1 fruit fly cellular context compared by ENCODE assay signal in the genomic region with DNA sequence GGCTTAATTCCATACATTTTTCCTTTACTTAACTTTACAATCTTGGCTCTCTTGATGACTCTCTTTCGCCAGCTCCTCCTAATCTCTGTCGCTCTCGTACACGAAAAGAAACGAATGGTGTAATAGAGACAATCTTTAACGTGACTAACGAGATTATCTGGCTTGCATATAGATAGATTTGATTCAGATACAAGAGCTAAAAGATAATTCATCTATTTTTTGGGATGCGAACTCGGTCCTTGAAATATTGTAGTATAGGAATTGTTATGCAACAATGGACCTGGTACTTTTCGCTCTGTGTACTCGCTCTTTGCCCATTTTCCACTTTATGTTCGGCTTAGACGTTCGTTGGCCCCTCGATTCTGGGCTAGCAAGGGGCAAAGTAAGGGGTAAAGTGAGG.
TF ChIP-seq lines count a peak whose summit lies in the region.

No protein-coding gene starts in this region.

TF ChIP-seq in whole organism, embryonic, 481 proteins besides CTCF, POLR2A, EP300 and RAD21 (continued from another document and continues in another):
- TF ChIP-seq zf30C (GFP tag; optimal IDR thresholded peaks at IDR 0.05; lab: Kevin White, UChicago) (peak; percentile 83), dati (GFP tag; IDR thresholded peaks at IDR 0.05; lab: Robert Waterston, UW) (0 out of 2 replicates have a peak, but pooled peaks have one; percentile 38), jigr1 (GFP tag; IDR thresholded peaks at IDR 0.05; lab: Robert Waterston, UW) (peak; percentile 25; the same call in 1 of the 3 replicates), Hmr (GFP tag; optimal IDR thresholded peaks at IDR 0.05; lab: Kevin White, UChicago) (peak; percentile 86), CG32767 (GFP tag; IDR thresholded peaks at IDR 0.05; lab: Robert Waterston, UW) (0 out of 2 replicates have a peak, but pooled peaks have one; percentile 46), CG14667 (GFP tag; IDR thresholded peaks at IDR 0.05; lab: Robert Waterston, UW) (peak; percentile 44; the same call in 1 of the 2 replicates), wdn (GFP tag; IDR thresholded peaks at IDR 0.05; lab: Robert Waterston, UW) (peak; percentile 75), B-H2 (GFP tag; optimal IDR thresholded peaks at IDR 0.05; lab: Kevin White, UChicago) (peak; percentile 13), gsb (GFP tag; IDR thresholded peaks at IDR 0.05; lab: Robert Waterston, UW) (no peak), D19B (GFP tag; optimal IDR thresholded peaks at IDR 0.05; lab: Kevin White, UChicago) (peak; percentile 45), CG11695 (GFP tag; IDR thresholded peaks at IDR 0.05; lab: Robert Waterston, UW) (peak; percentile 80), Deaf1 (tag; optimal IDR thresholded peaks at IDR 0.05; lab: Kevin White, UChicago) (peak; percentile 80), ranshi (GFP tag; IDR thresholded peaks at IDR 0.05; lab: Robert Waterston, UW) (peak; percentile 48; the same call in 1 of the 2 replicates), CG15073 (GFP tag; optimal IDR thresholded peaks at IDR 0.05; lab: Kevin White, UChicago) (peak; percentile 4), CG4820 (GFP tag; optimal IDR thresholded peaks at IDR 0.05; lab: Kevin White, UChicago) (peak; percentile 55), Awh (GFP tag; IDR thresholded peaks at IDR 0.05; lab: Robert Waterston, UW) (peak; percentile 71), CG7357 (GFP tag; IDR thresholded peaks at IDR 0.05; lab: Robert Waterston, UW) (peak; percentile 30; the same call in 1 of the 3 replicates), CkIIα-i1 (GFP tag; IDR thresholded peaks at IDR 0.05; lab: Robert Waterston, UW) (no peak), z (GFP tag; IDR thresholded peaks at IDR 0.05; lab: Robert Waterston, UW) (no peak), wor (GFP tag; IDR thresholded peaks at IDR 0.05; lab: Robert Waterston, UW) (no peak; the same call in 1 of the 2 replicates), Tbp (GFP tag; optimal IDR thresholded peaks at IDR 0.05; lab: Kevin White, UChicago) (no peak), CG34224 (GFP tag; IDR thresholded peaks at IDR 0.05; lab: Robert Waterston, UW; ENCODE audit: partially characterized antibody) (no peak), Dip2 (GFP tag; IDR thresholded peaks at IDR 0.05; lab: Robert Waterston, UW) (no peak), oc (tag; optimal IDR thresholded peaks at IDR 0.05; lab: Kevin White, UChicago) (peak; percentile 87), CG18599 (GFP tag; optimal IDR thresholded peaks at IDR 0.05; lab: Kevin White, UChicago) (peak; percentile 91), Hr51 (GFP tag; optimal IDR thresholded peaks at IDR 0.05; lab: Kevin White, UChicago) (peak; percentile 61 to 85), Asciz (GFP tag; optimal IDR thresholded peaks at IDR 0.05; lab: Kevin White, UChicago) (peak; percentile 24), eyg (GFP tag; optimal IDR thresholded peaks at IDR 0.05; lab: Kevin White, UChicago) (peak; percentile 69), HHEX (GFP tag; optimal IDR thresholded peaks at IDR 0.05; lab: Kevin White, UChicago) (peak; percentile 80), chm (GFP tag; IDR thresholded peaks at IDR 0.05; lab: Robert Waterston, UW) (peak; percentile 77; the same call in 1 of the 2 replicates), ATbp (GFP tag; optimal IDR thresholded peaks at IDR 0.05; lab: Kevin White, UChicago) (peak; percentile 82), TFAM (GFP tag; optimal IDR thresholded peaks at IDR 0.05; lab: Kevin White, UChicago) (peak; percentile 24), CG6854 (GFP tag; optimal IDR thresholded peaks at IDR 0.05; lab: Kevin White, UChicago) (peak; percentile 67), NfI (GFP tag; optimal IDR thresholded peaks at IDR 0.05; lab: Kevin White, UChicago) (peak; percentile 72), MTF-1 (GFP tag; optimal IDR thresholded peaks at IDR 0.05; lab: Kevin White, UChicago; ENCODE audit: borderline replicate concordance) (peak; percentile 19), ara (GFP tag; IDR thresholded peaks at IDR 0.05; lab: Robert Waterston, UW) (peak; percentile 71), luna (GFP tag; optimal IDR thresholded peaks at IDR 0.05; lab: Kevin White, UChicago) (peak; percentile 35), CG13123 (GFP tag; optimal IDR thresholded peaks at IDR 0.05; lab: Kevin White, UChicago) (peak; percentile 57), CG11504 (tag; optimal IDR thresholded peaks at IDR 0.05; lab: Kevin White, UChicago) (peak; percentile 87), ems (GFP tag; optimal IDR thresholded peaks at IDR 0.05; lab: Kevin White, UChicago) (peak; percentile 64), wek (GFP tag; optimal IDR thresholded peaks at IDR 0.05; lab: Kevin White, UChicago) (peak; percentile 54), CG2202 (tag; optimal IDR thresholded peaks at IDR 0.05; lab: Kevin White, UChicago) (peak; percentile 45), nom (GFP tag; optimal IDR thresholded peaks at IDR 0.05; lab: Kevin White, UChicago) (peak; percentile 41), jumu (GFP tag; optimal IDR thresholded peaks at IDR 0.05; lab: Kevin White, UChicago) (peak; percentile 77), mirr (GFP tag; optimal IDR thresholded peaks at IDR 0.05; lab: Kevin White, UChicago) (no peak), Sry-β (GFP tag; optimal IDR thresholded peaks at IDR 0.05; lab: Kevin White, UChicago) (no peak), peb (GFP tag; IDR thresholded peaks at IDR 0.05; lab: Robert Waterston, UW) (peak; percentile 27; the same call in 1 of the 2 replicates), CG3163 (GFP tag; optimal IDR thresholded peaks at IDR 0.05; lab: Kevin White, UChicago) (peak; percentile 83), CG15269 (tag; optimal IDR thresholded peaks at IDR 0.05; lab: Kevin White, UChicago) (peak; percentile 84), CG9437 (GFP tag; optimal IDR thresholded peaks at IDR 0.05; lab: Kevin White, UChicago) (peak; percentile 66), zen2 (GFP tag; IDR thresholded peaks at IDR 0.05; lab: Robert Waterston, UW; ENCODE audit: partially characterized antibody) (no peak), az2 (GFP tag; optimal IDR thresholded peaks at IDR 0.05; lab: Kevin White, UChicago) (peak; percentile 78), CG17802 (tag; optimal IDR thresholded peaks at IDR 0.05; lab: Kevin White, UChicago) (peak; percentile 43), crol (GFP tag; IDR thresholded peaks at IDR 0.05; lab: Robert Waterston, UW) (no peak; the same call in 1 of the 2 replicates), Atf6 (GFP tag; IDR thresholded peaks at IDR 0.05; lab: Robert Waterston, UW) (peak; percentile 73), ase (GFP tag; IDR thresholded peaks at IDR 0.05; lab: Robert Waterston, UW) (peak; percentile 44; the same call in 1 of the 3 replicates), nau (GFP tag; optimal IDR thresholded peaks at IDR 0.05; lab: Kevin White, UChicago) (peak; percentile 59), bcd (GFP tag; optimal IDR thresholded peaks at IDR 0.05; lab: Kevin White, UChicago) (peak; percentile 81), Adf1 (GFP tag; IDR thresholded peaks at IDR 0.05; lab: Robert Waterston, UW) (peak; percentile 33; the same call in 1 of the 2 replicates), dmrt99B (tag; optimal IDR thresholded peaks at IDR 0.05; lab: Kevin White, UChicago) (peak; percentile 87), Lhr (GFP tag; optimal IDR thresholded peaks at IDR 0.05; lab: Kevin White, UChicago) (peak; percentile 36), seq (GFP tag; IDR thresholded peaks at IDR 0.05; lab: Robert Waterston, UW) (peak; percentile 81), vvl (GFP tag; IDR thresholded peaks at IDR 0.05; lab: Robert Waterston, UW) (peak; percentile 83), schlank (tag; optimal IDR thresholded peaks at IDR 0.05; lab: Kevin White, UChicago) (peak; percentile 40), Bdp1 (GFP tag; optimal IDR thresholded peaks at IDR 0.05; lab: Kevin White, UChicago) (peak; percentile 57), Optix (GFP tag; IDR thresholded peaks at IDR 0.05; lab: Robert Waterston, UW) (peak; percentile 72), Jarid2 (GFP tag; optimal IDR thresholded peaks at IDR 0.05; lab: Kevin White, UChicago) (peak; percentile 33), slbo (GFP tag; IDR thresholded peaks at IDR 0.05; lab: Robert Waterston, UW) (peak; percentile 82), CG8388 (GFP tag; optimal IDR thresholded peaks at IDR 0.05; lab: Kevin White, UChicago) (peak; percentile 74), CG10654 (GFP tag; optimal IDR thresholded peaks at IDR 0.05; lab: Kevin White, UChicago) (peak; percentile 64), pnt (GFP tag; optimal IDR thresholded peaks at IDR 0.05; lab: Kevin White, UChicago) (peak; percentile 74), aop (GFP tag; IDR thresholded peaks at IDR 0.05; lab: Robert Waterston, UW) (no peak), croc (GFP tag; conservative IDR thresholded peaks at IDR 0.05; lab: Robert Waterston, UW) (peak; percentile 60; the same call in 2 of the 3 replicates), CoRest (tag; optimal IDR thresholded peaks at IDR 0.05; lab: Kevin White, UChicago) (peak; percentile 81), Oaz (GFP tag; IDR thresholded peaks at IDR 0.05; lab: Robert Waterston, UW) (0 out of 2 replicates have a peak, but pooled peaks have one; percentile 12), CG14860 (GFP tag; IDR thresholded peaks at IDR 0.05; lab: Robert Waterston, UW; ENCODE audit: partially characterized antibody) (no peak), Dek (tag; optimal IDR thresholded peaks at IDR 0.05; lab: Kevin White, UChicago) (peak; percentile 83), NK7.1 (GFP tag; optimal IDR thresholded peaks at IDR 0.05; lab: Kevin White, UChicago) (peak; percentile 61), exex (tag; optimal IDR thresholded peaks at IDR 0.05; lab: Kevin White, UChicago) (peak; percentile 37), CG30431 (GFP tag; optimal IDR thresholded peaks at IDR 0.05; lab: Kevin White, UChicago) (peak; percentile 54), sens (GFP tag; lab: Kevin White, UChicago) (peak; percentile 96), CG10431 (GFP tag; optimal IDR thresholded peaks at IDR 0.05; lab: Kevin White, UChicago) (no peak), Dbx (GFP tag; IDR thresholded peaks at IDR 0.05; lab: Robert Waterston, UW) (peak; percentile 65; the same call in 2 of the 3 replicates), D (optimal IDR thresholded peaks at IDR 0.05; lab: Kevin White, UChicago) (no peak), D (GFP tag; optimal IDR thresholded peaks at IDR 0.05; lab: Kevin White, UChicago) (peak; percentile 70), CG9932 (GFP tag; IDR thresholded peaks at IDR 0.05; lab: Robert Waterston, UW) (peak; percentile 49), twi (tag; optimal IDR thresholded peaks at IDR 0.05; lab: Kevin White, UChicago) (peak; percentile 40), cato (GFP tag; optimal IDR thresholded peaks at IDR 0.05; lab: Kevin White, UChicago; ENCODE audit: borderline replicate concordance) (peak; percentile 49), CG14014 (GFP tag; IDR thresholded peaks at IDR 0.05; lab: Robert Waterston, UW) (peak; percentile 78), en (GFP tag; optimal IDR thresholded peaks at IDR 0.05; lab: Kevin White, UChicago) (peak; percentile 49), CG2875 (GFP tag; optimal IDR thresholded peaks at IDR 0.05; lab: Kevin White, UChicago) (peak; percentile 79), tap (tag; optimal IDR thresholded peaks at IDR 0.05; lab: Kevin White, UChicago) (peak; percentile 78), CG2116 (GFP tag; optimal IDR thresholded peaks at IDR 0.05; lab: Kevin White, UChicago) (peak; percentile 41), CG9727 (GFP tag; optimal IDR thresholded peaks at IDR 0.05; lab: Kevin White, UChicago) (peak; percentile 72), Lpt (GFP tag; optimal IDR thresholded peaks at IDR 0.05; lab: Kevin White, UChicago) (no peak), Doc3 (GFP tag; IDR thresholded peaks at IDR 0.05; lab: Robert Waterston, UW; ENCODE audit: partially characterized antibody) (no peak), CG30020 (tag; optimal IDR thresholded peaks at IDR 0.05; lab: Kevin White, UChicago) (peak; percentile 7), Max (GFP tag; optimal IDR thresholded peaks at IDR 0.05; lab: Kevin White, UChicago) (peak; percentile 55), Dip3 (GFP tag; optimal IDR thresholded peaks at IDR 0.05; lab: Kevin White, UChicago) (peak; percentile 66), CG10274 (GFP tag; optimal IDR thresholded peaks at IDR 0.05; lab: Kevin White, UChicago) (peak; percentile 34), sens-2 (GFP tag; IDR thresholded peaks at IDR 0.05; lab: Robert Waterston, UW) (no peak), Mrtf (GFP tag; IDR thresholded peaks at IDR 0.05; lab: Robert Waterston, UW) (peak; percentile 68; the same call in 2 of the 3 replicates), Dfd (GFP tag; optimal IDR thresholded peaks at IDR 0.05; lab: Kevin White, UChicago) (no peak), prd (optimal IDR thresholded peaks at IDR 0.05; lab: Kevin White, UChicago) (no peak), prd (GFP tag; IDR thresholded peaks at IDR 0.05; lab: Robert Waterston, UW) (peak; percentile 79), CG3407 (GFP tag; optimal IDR thresholded peaks at IDR 0.05; lab: Kevin White, UChicago) (peak; percentile 55), CG11085 (GFP tag; IDR thresholded peaks at IDR 0.05; lab: Robert Waterston, UW) (peak; percentile 56), CG13775 (GFP tag; optimal IDR thresholded peaks at IDR 0.05; lab: Kevin White, UChicago) (peak; percentile 65), bigmax (GFP tag; optimal IDR thresholded peaks at IDR 0.05; lab: Kevin White, UChicago) (no peak), CG18262 (tag; optimal IDR thresholded peaks at IDR 0.05; lab: Kevin White, UChicago) (peak; percentile 83), CG4730 (GFP tag; IDR thresholded peaks at IDR 0.05; lab: Robert Waterston, UW) (peak; percentile 28; the same call in 1 of the 2 replicates), CG4617 (GFP tag; optimal IDR thresholded peaks at IDR 0.05; lab: Kevin White, UChicago; ENCODE audit: borderline replicate concordance) (peak; percentile 26), CG17328 (GFP tag; IDR thresholded peaks at IDR 0.05; lab: Robert Waterston, UW) (peak; percentile 75), MESR4 (GFP tag; optimal IDR thresholded peaks at IDR 0.05; lab: Kevin White, UChicago) (peak; percentile 15), Bteb2 (GFP tag; optimal IDR thresholded peaks at IDR 0.05; lab: Kevin White, UChicago) (peak; percentile 74), ind (GFP tag; optimal IDR thresholded peaks at IDR 0.05; lab: Kevin White, UChicago) (peak; percentile 80), rib (GFP tag; IDR thresholded peaks at IDR 0.05; lab: Robert Waterston, UW) (no peak), CG6689 (GFP tag; IDR thresholded peaks at IDR 0.05; lab: Robert Waterston, UW) (peak; percentile 59), Stat92E (GFP tag; optimal IDR thresholded peaks at IDR 0.05; lab: Kevin White, UChicago) (peak in 1 of 3 experiments; percentile 15), CG5180 (GFP tag; optimal IDR thresholded peaks at IDR 0.05; lab: Kevin White, UChicago) (peak; percentile 72), CG1647 (GFP tag; optimal IDR thresholded peaks at IDR 0.05; lab: Kevin White, UChicago) (peak; percentile 50), grn (GFP tag; optimal IDR thresholded peaks at IDR 0.05; lab: Kevin White, UChicago) (peak; percentile 35), sd (tag; optimal IDR thresholded peaks at IDR 0.05; lab: Kevin White, UChicago) (peak; percentile 9), yki (optimal IDR thresholded peaks at IDR 0.05; lab: Kevin White, UChicago) (no peak)
